Worm (Caenorhabditis elegans): ENCODE data around the gene rgs-5.

- TF ChIP-seq ets-4 (GFP tag; optimal IDR thresholded peaks at IDR 0.05), result no peak
- TF ChIP-seq nfyb-1 (GFP tag; IDR thresholded peaks at IDR 0.05), result peak; percentile 40; the same call in 1 of the 2 replicates
- TF ChIP-seq ztf-6 (GFP tag; IDR thresholded peaks at IDR 0.05), result no peak
- TF ChIP-seq snpc-1.3 (tag; optimal IDR thresholded peaks at IDR 0.05; ENCODE audit: insufficient read depth), result no peak
- TF ChIP-seq unc-130 (GFP tag; optimal IDR thresholded peaks at IDR 0.05), result no peak
Observed at ce11 chrIII:5715467-5715866, 17.1 kb downstream of the rgs-5 start.
